Worm (Caenorhabditis elegans) whole organism, L4/young adult: ENCODE measurements around the gene plx-1.

Experiments
- W03F9.2 ChIP-seq: fragments of 150-350 bp; optimal IDR thresholded peaks from 2 replicates; lab custom pipeline; 2014; ENCODE audit warnings: missing biosample characterization, missing genetic modification characterization
- dao-5 ChIP-seq: sonication (generic microtip); optimal IDR thresholded peaks from 2 replicates; lab custom pipeline; 2016; ENCODE audit warnings: missing genotype, missing genetic modification characterization, moderate library complexity, missing compliant biosample characterization
- him-1 ChIP-seq: sonication (generic microtip); optimal IDR thresholded peaks from 2 replicates; lab custom pipeline; 2016; ENCODE audit warnings: missing genotype, missing genetic modification reagents, missing genetic modification characterization, missing compliant biosample characterization

The plx-1 gene

ce11 chrIV:959221-959620, at the start of gene plx-1:
Gene plx-1, plus strand, starts transcription at chrIV:959521.
- no peak for TF ChIP-seq him-1
- no peak for TF ChIP-seq W03F9.2 (tag; lab: Kevin White, UChicago)
- no peak for TF ChIP-seq dao-5 (tag; lab: Kevin White, UChicago)

ce11 chrIV:914856-915255, 44.5 kb upstream of the plx-1 start:
- no peak for TF ChIP-seq him-1

- no peak for TF ChIP-seq dao-5 (tag; lab: Kevin White, UChicago)
- no peak for TF ChIP-seq W03F9.2 (tag; lab: Kevin White, UChicago)
- no peak for TF ChIP-seq him-1
Observed at ce11 chrIV:917640-918039, 41.7 kb upstream of the plx-1 start.

- no peak for TF ChIP-seq W03F9.2 (tag; lab: Kevin White, UChicago)
- no peak for TF ChIP-seq dao-5 (tag; lab: Kevin White, UChicago)
- no peak for TF ChIP-seq him-1
Observed at ce11 chrIV:919690-920089, 39.6 kb upstream of the plx-1 start, which contains the start of gene F58H7.5. Gene F58H7.5, plus strand, starts transcription at chrIV:919990.

- TF ChIP-seq him-1: no peak
- TF ChIP-seq dao-5 (tag; lab: Kevin White, UChicago): no peak
- TF ChIP-seq W03F9.2 (tag; lab: Kevin White, UChicago): no peak
Observed at ce11 chrIV:924323-924932, 34.9 kb upstream of the plx-1 start, which contains the start of gene lgc-30. Gene lgc-30, plus strand, starts transcription at chrIV:924882.

ce11 chrIV:927510-927909, 31.8 kb upstream of the plx-1 start:
- no peak for TF ChIP-seq W03F9.2 (tag; lab: Kevin White, UChicago)
- no peak for TF ChIP-seq him-1
- TF ChIP-seq dao-5 (tag; lab: Kevin White, UChicago): no peak

ce11 chrIV:935725-936124, 23.6 kb upstream of the plx-1 start, which contains the start of gene F58H7.1:
Gene F58H7.1, minus strand, starts transcription at chrIV:935825.
- TF ChIP-seq W03F9.2 (tag; lab: Kevin White, UChicago): no peak
- no peak for TF ChIP-seq dao-5 (tag; lab: Kevin White, UChicago)
- TF ChIP-seq him-1: no peak

- TF ChIP-seq dao-5 (tag; lab: Kevin White, UChicago): no peak
- TF ChIP-seq him-1: no peak
Observed at ce11 chrIV:945601-946000, 13.7 kb upstream of the plx-1 start, which contains the start of gene faah-3. Gene faah-3, minus strand, starts transcription at chrIV:945653.

- no peak for TF ChIP-seq dao-5 (tag; lab: Kevin White, UChicago)
- no peak for TF ChIP-seq him-1
- TF ChIP-seq W03F9.2 (tag; lab: Kevin White, UChicago): no peak
Observed at ce11 chrIV:949940-950592, 9.3 kb upstream of the plx-1 start.

- TF ChIP-seq W03F9.2 (tag; lab: Kevin White, UChicago) (no peak), dao-5 (tag; lab: Kevin White, UChicago) (no peak), him-1 (no peak)
Observed at ce11 chrIV:951569-951968, 7.8 kb upstream of the plx-1 start.

ce11 chrIV:953136-953535, 6.2 kb upstream of the plx-1 start:
- TF ChIP-seq him-1 (no peak), dao-5 (tag; lab: Kevin White, UChicago) (no peak), W03F9.2 (tag; lab: Kevin White, UChicago) (no peak)

ce11 chrIV:957820-958219, 1.5 kb upstream of the plx-1 start:
- TF ChIP-seq W03F9.2 (tag; lab: Kevin White, UChicago): no peak
- no peak for TF ChIP-seq dao-5 (tag; lab: Kevin White, UChicago)
- no peak for TF ChIP-seq him-1

ce11 chrIV:960177-960576, 856 bp downstream of the plx-1 start:
- TF ChIP-seq W03F9.2 (tag; lab: Kevin White, UChicago): no peak
- TF ChIP-seq him-1: no peak

ce11 chrIV:961862-962261, 2.5 kb downstream of the plx-1 start:
- no peak for TF ChIP-seq W03F9.2 (tag; lab: Kevin White, UChicago)
- TF ChIP-seq him-1: no peak
- TF ChIP-seq dao-5 (tag; lab: Kevin White, UChicago): no peak

- TF ChIP-seq dao-5 (tag; lab: Kevin White, UChicago) (no peak), W03F9.2 (tag; lab: Kevin White, UChicago) (no peak), him-1 (no peak)
Observed at ce11 chrIV:971122-971521, 11.8 kb downstream of the plx-1 start.
